Fruit fly (Drosophila melanogaster): ENCODE measurements around the gene p130CAS.
A peak's percentile ranks its signal among the peaks of the same experiment; 100 is the strongest.

The p130CAS gene

dm6 chr3L:212520-212919, 59.8 kb downstream of the p130CAS start, which contains the start of the genes thoc7 and Dis3l2:
Gene thoc7 (minus strand): TSS chr3L:212687.
Gene Dis3l2 (plus strand): TSS chr3L:212709.
- TF ChIP-seq Mnt (GFP tag; optimal IDR thresholded peaks at IDR 0.05) (peak; percentile 3), Crg-1 (GFP tag; optimal IDR thresholded peaks at IDR 0.05) (no peak)

dm6 chr3L:216325-216724, 63.6 kb downstream of the p130CAS start, which contains the start of gene Kaz1-ORFB:
Gene Kaz1-ORFB (plus strand): TSS chr3L:216625.
- TF ChIP-seq tj (GFP tag; optimal IDR thresholded peaks at IDR 0.05), result no peak
- TF ChIP-seq CG12768 (GFP tag; optimal IDR thresholded peaks at IDR 0.05), result no peak
- no peak for TF ChIP-seq CG14711 (tag; optimal IDR thresholded peaks at IDR 0.05)
- TF ChIP-seq CG7101 (tag; optimal IDR thresholded peaks at IDR 0.05), result no peak
- no peak for TF ChIP-seq pad (GFP tag; optimal IDR thresholded peaks at IDR 0.05)
- no peak for TF ChIP-seq CG7045 (GFP tag; optimal IDR thresholded peaks at IDR 0.05)
- no peak for TF ChIP-seq cic (GFP tag; optimal IDR thresholded peaks at IDR 0.05)
- no peak for TF ChIP-seq cnc (optimal IDR thresholded peaks at IDR 0.05)
- TF ChIP-seq Hr96 (GFP tag; optimal IDR thresholded peaks at IDR 0.05), result no peak

dm6 chr3L:217480-218118, 64.9 kb downstream of the p130CAS start, which contains the start of gene CG13877:
Gene CG13877 (plus strand): TSS chr3L:218068.
- TF ChIP-seq CG14711 (tag; optimal IDR thresholded peaks at IDR 0.05) (no peak), cic (GFP tag; optimal IDR thresholded peaks at IDR 0.05) (peak; percentile 88)

dm6 chr3L:223019-223902, 70.6 kb downstream of the p130CAS start, which contains the start of the genes pyx and CG33229:
Gene pyx (minus strand): TSS chr3L:223069.
Gene CG33229 (plus strand): TSS chr3L:223852.
- TF ChIP-seq kay (GFP tag; ENCODE audit: borderline replicate concordance), result no peak
- TF ChIP-seq ovo (GFP tag; optimal IDR thresholded peaks at IDR 0.05), result peak; percentile 79
- peak; percentile 80 for TF ChIP-seq CG7045 (GFP tag; optimal IDR thresholded peaks at IDR 0.05)
- peak; percentile 72 for TF ChIP-seq bab1 (GFP tag; optimal IDR thresholded peaks at IDR 0.05)
- TF ChIP-seq CG14711 (tag; optimal IDR thresholded peaks at IDR 0.05), result peak; percentile 18
- no peak for TF ChIP-seq cnc (optimal IDR thresholded peaks at IDR 0.05)
- peak; percentile 73 for TF ChIP-seq Crg-1 (GFP tag; optimal IDR thresholded peaks at IDR 0.05)
- peak; percentile 84 for TF ChIP-seq Hr96 (GFP tag; optimal IDR thresholded peaks at IDR 0.05)
- TF ChIP-seq Clk (GFP tag; optimal IDR thresholded peaks at IDR 0.05), result peak; percentile 40
- TF ChIP-seq cic (GFP tag; optimal IDR thresholded peaks at IDR 0.05), result no peak
- peak; percentile 79 for TF ChIP-seq CG11617 (GFP tag; optimal IDR thresholded peaks at IDR 0.05)
- TF ChIP-seq CG12768 (GFP tag; optimal IDR thresholded peaks at IDR 0.05), result peak; percentile 86
- TF ChIP-seq toe (GFP tag; optimal IDR thresholded peaks at IDR 0.05), result peak; percentile 91
- peak; percentile 58 for TF ChIP-seq tj (GFP tag; optimal IDR thresholded peaks at IDR 0.05)
- no peak for TF ChIP-seq CG5204 (GFP tag; optimal IDR thresholded peaks at IDR 0.05)
- TF ChIP-seq CG1620 (GFP tag; optimal IDR thresholded peaks at IDR 0.05), result peak; percentile 75
- peak; percentile 64 for TF ChIP-seq pad (GFP tag; optimal IDR thresholded peaks at IDR 0.05)
- TF ChIP-seq Mnt (GFP tag; optimal IDR thresholded peaks at IDR 0.05), result peak; percentile 52
- peak; percentile 74 for TF ChIP-seq CG7101 (tag; optimal IDR thresholded peaks at IDR 0.05)
- peak; percentile 63 for TF ChIP-seq CG33017 (tag; optimal IDR thresholded peaks at IDR 0.05)
